Worm (Caenorhabditis elegans): Measurements from ENCODE around the gene srw-11.

- TF ChIP-seq unc-62 (GFP tag; optimal IDR thresholded peaks at IDR 0.05) (no peak), R02D3.7 (tag; optimal IDR thresholded peaks at IDR 0.05) (no peak), nhr-77 (tag; optimal IDR thresholded peaks at IDR 0.05) (no peak), ama-1 (optimal IDR thresholded peaks at IDR 0.05) (no peak), snpc-4 (tag; optimal IDR thresholded peaks at IDR 0.05) (no peak), sma-3 (GFP tag; optimal IDR thresholded peaks at IDR 0.05) (no peak)
Observed at ce11 chrV:15253529-15253928, 13.4 kb upstream of the srw-11 start, which contains the start of gene srbc-75.

Data from whole organism, L2 larva.